Fruit fly (Drosophila melanogaster) whole organism, embryonic: ENCODE data around the gene CG5535.

Experiments
- CG13775 ChIP-seq: fragments of 200-800 bp; sonication (Bioruptor generic); optimal IDR thresholded peaks from 3 replicates; lab custom pipeline; 2017; ENCODE audit warnings: missing biosample characterization, mild to moderate bottlenecking, missing genetic modification characterization
- CG15269 ChIP-seq: fragments of 200-800 bp; sonication (Bioruptor generic); optimal IDR thresholded peaks from 2 replicates; lab custom pipeline; 2018; ENCODE audit warnings: missing biosample characterization, mild to moderate bottlenecking, missing genetic modification characterization, moderate library complexity
- CG8765 ChIP-seq: fragments of 200-800 bp; sonication (Bioruptor generic); IDR thresholded peaks from 2 replicates; pipeline ENCODE4 v1.3.6; 2022; ENCODE audit warnings: missing biosample characterization, missing genetic modification characterization
- CG9817 ChIP-seq: fragments of 200-800 bp; sonication (Bioruptor generic); optimal IDR thresholded peaks from 2 replicates; lab custom pipeline; 2018; ENCODE audit warnings: missing biosample characterization, mild to moderate bottlenecking, missing genetic modification characterization, moderate library complexity
- CG9932 ChIP-seq: fragments of 200-800 bp; sonication (Bioruptor generic); IDR thresholded peaks from 2 replicates; pipeline ENCODE4 v1.3.6; 2022; ENCODE audit warnings: missing biosample characterization, missing genetic modification characterization
- HLHmδ ChIP-seq: fragments of 200-800 bp; sonication (Bioruptor generic); optimal IDR thresholded peaks from 2 replicates; lab custom pipeline; 2018; ENCODE audit warnings: missing biosample characterization, mild to moderate bottlenecking, missing genetic modification characterization, moderate library complexity
- NfI ChIP-seq: fragments of 200-800 bp; sonication (Bioruptor generic); optimal IDR thresholded peaks from 3 replicates; lab custom pipeline; 2018; ENCODE audit warnings: missing biosample characterization, mild to moderate bottlenecking, missing genetic modification characterization, moderate library complexity
- Opbp ChIP-seq: fragments of 200-800 bp; sonication (Bioruptor generic); IDR thresholded peaks from 3 replicates; pipeline ENCODE4 v1.3.6; 2022; ENCODE audit warnings: missing biosample characterization, missing genetic modification characterization; ENCODE audit not compliant: partially characterized antibody
- PHDP ChIP-seq: fragments of 200-800 bp; sonication (Bioruptor generic); optimal IDR thresholded peaks from 3 replicates; lab custom pipeline; 2018; ENCODE audit warnings: missing biosample characterization, mild to moderate bottlenecking, missing genetic modification characterization, moderate library complexity
- bcd ChIP-seq: fragments of 200-800 bp; sonication (Bioruptor generic); optimal IDR thresholded peaks from 2 replicates; lab custom pipeline; 2017; ENCODE audit warnings: missing biosample characterization, mild to moderate bottlenecking, missing genetic modification characterization

CG5535 gene

dm6 chr3L:17804511-17804910 is 52.1 kb downstream of the CG5535 start, which contains the start of gene ais (continued):
- no peak for TF ChIP-seq HLHmδ
- no peak for TF ChIP-seq CG8765 (GFP tag; lab: Robert Waterston, UW)
- peak; percentile 22 for TF ChIP-seq CG9817 (tag; lab: Kevin White, UChicago)
- TF ChIP-seq CG9932 (GFP tag; lab: Robert Waterston, UW), result peak; percentile 62
- peak; percentile 42; the same call in 1 of the 3 replicates for TF ChIP-seq Opbp (GFP tag; lab: Robert Waterston, UW)
- TF ChIP-seq NfI (GFP tag; lab: Kevin White, UChicago), result peak; percentile 10
- no peak for TF ChIP-seq bcd (GFP tag; lab: Kevin White, UChicago)
- peak; percentile 23 for TF ChIP-seq CG15269 (tag; lab: Kevin White, UChicago)
- TF ChIP-seq CG13775 (GFP tag; lab: Kevin White, UChicago), result peak; percentile 14
- peak; percentile 22 for TF ChIP-seq PHDP (tag; lab: Kevin White, UChicago)
